Fruit fly (Drosophila melanogaster) Kc167 (cell line): Measurements from ENCODE around the gene Ror.

Source experiments
- Myc ChIP-seq: fragments of >200 bp; optimal IDR thresholded peaks from 2 replicates; lab custom pipeline; 2017; ENCODE audit warnings: missing external identifiers
- Sin3A ChIP-seq: fragments of >200 bp; optimal IDR thresholded peaks from 2 replicates; lab custom pipeline; 2018; ENCODE audit warnings: missing external identifiers
- h ChIP-seq: fragments of >200 bp; optimal IDR thresholded peaks from 3 replicates; lab custom pipeline; 2018; ENCODE audit warnings: missing external identifiers
- insv ChIP-seq: fragments of >200 bp; optimal IDR thresholded peaks from 3 replicates; lab custom pipeline; 2018; ENCODE audit warnings: missing external identifiers
- psq ChIP-seq: fragments of >200 bp; optimal IDR thresholded peaks from 2 replicates; lab custom pipeline; 2017; ENCODE audit warnings: missing external identifiers
- ttk ChIP-seq: sonication (Bioruptor generic); optimal IDR thresholded peaks from 2 replicates; lab custom pipeline; 2017; ENCODE audit warnings: missing external identifiers

Gene Ror

dm6 chr2L:10269854-10270253, 18.2 kb downstream of the Ror start, which contains the start of gene Mulk:
TSS of gene Mulk (plus strand) at chr2L:10270051.
- TF ChIP-seq psq (lab: Kevin White, UChicago) (no peak), insv (lab: Kevin White, UChicago) (no peak), ttk (no peak), Sin3A (no peak), h (lab: Kevin White, UChicago) (no peak), Myc (lab: Kevin White, UChicago) (no peak)

dm6 chr2L:10272224-10272623, 20.6 kb downstream of the Ror start, which contains the start of gene trk:
TSS of gene trk (minus strand) at chr2L:10272324.
- TF ChIP-seq ttk = no peak
- no peak for TF ChIP-seq insv (lab: Kevin White, UChicago)
- no peak for TF ChIP-seq psq (lab: Kevin White, UChicago)
- no peak for TF ChIP-seq Myc (lab: Kevin White, UChicago)
- TF ChIP-seq Sin3A = no peak
- TF ChIP-seq h (lab: Kevin White, UChicago) = no peak

dm6 chr2L:10276436-10276835, 24.8 kb downstream of the Ror start:
- TF ChIP-seq Myc (lab: Kevin White, UChicago) (no peak), Sin3A (no peak), insv (lab: Kevin White, UChicago) (no peak), psq (lab: Kevin White, UChicago) (no peak), h (lab: Kevin White, UChicago) (no peak), ttk (no peak)

- no peak for TF ChIP-seq insv (lab: Kevin White, UChicago)
- TF ChIP-seq h (lab: Kevin White, UChicago) = no peak
- no peak for TF ChIP-seq ttk
- no peak for TF ChIP-seq Myc (lab: Kevin White, UChicago)
- no peak for TF ChIP-seq Sin3A
- no peak for TF ChIP-seq psq (lab: Kevin White, UChicago)
Measured at dm6 chr2L:10276846-10277245, 25.2 kb downstream of the Ror start.

dm6 chr2L:10277362-10277761, 25.7 kb downstream of the Ror start:
- TF ChIP-seq psq (lab: Kevin White, UChicago) (no peak), Myc (lab: Kevin White, UChicago) (no peak), insv (lab: Kevin White, UChicago) (no peak), h (lab: Kevin White, UChicago) (no peak), ttk (no peak), Sin3A (no peak)

- TF ChIP-seq Myc (lab: Kevin White, UChicago) = no peak
- no peak for TF ChIP-seq insv (lab: Kevin White, UChicago)
- no peak for TF ChIP-seq ttk
- TF ChIP-seq h (lab: Kevin White, UChicago) = no peak
- TF ChIP-seq psq (lab: Kevin White, UChicago) = no peak
- no peak for TF ChIP-seq Sin3A
Measured at dm6 chr2L:10278658-10279057, 27.0 kb downstream of the Ror start, which contains the start of gene Utx. TSS of gene Utx (minus strand) at chr2L:10278811.

dm6 chr2L:10280772-10281171, 29.1 kb downstream of the Ror start, which contains the start of gene CG34043:
TSS of gene CG34043 (minus strand) at chr2L:10280872.
- no peak for TF ChIP-seq insv (lab: Kevin White, UChicago)
- no peak for TF ChIP-seq ttk
- no peak for TF ChIP-seq Sin3A
- no peak for TF ChIP-seq Myc (lab: Kevin White, UChicago)
- no peak for TF ChIP-seq psq (lab: Kevin White, UChicago)
- no peak for TF ChIP-seq h (lab: Kevin White, UChicago)

- no peak for TF ChIP-seq Myc (lab: Kevin White, UChicago)
- TF ChIP-seq ttk = no peak
- TF ChIP-seq insv (lab: Kevin White, UChicago) = no peak
- no peak for TF ChIP-seq psq (lab: Kevin White, UChicago)
- TF ChIP-seq h (lab: Kevin White, UChicago) = no peak
- TF ChIP-seq Sin3A = no peak
Measured at dm6 chr2L:10291276-10291675, 39.6 kb downstream of the Ror start.

dm6 chr2L:10292066-10292560, 40.5 kb downstream of the Ror start, which contains the start of gene Ufd4:
TSS of gene Ufd4 (minus strand) at chr2L:10292365.
- TF ChIP-seq insv (lab: Kevin White, UChicago) = no peak
- TF ChIP-seq ttk = no peak
- TF ChIP-seq Myc (lab: Kevin White, UChicago) = no peak
- no peak for TF ChIP-seq psq (lab: Kevin White, UChicago)
- no peak for TF ChIP-seq h (lab: Kevin White, UChicago)
- no peak for TF ChIP-seq Sin3A

dm6 chr2L:10294798-10295669, 43.4 kb downstream of the Ror start, which contains the start of gene Hand:
TSS of gene Hand (minus strand) at chr2L:10295385.
- TF ChIP-seq psq (lab: Kevin White, UChicago) = no peak
- no peak for TF ChIP-seq insv (lab: Kevin White, UChicago)
- no peak for TF ChIP-seq ttk
- no peak for TF ChIP-seq h (lab: Kevin White, UChicago)
- TF ChIP-seq Sin3A = no peak
- no peak for TF ChIP-seq Myc (lab: Kevin White, UChicago)

- TF ChIP-seq Myc (lab: Kevin White, UChicago) = no peak
- TF ChIP-seq psq (lab: Kevin White, UChicago) = no peak
- no peak for TF ChIP-seq insv (lab: Kevin White, UChicago)
- no peak for TF ChIP-seq ttk
- no peak for TF ChIP-seq Sin3A
Measured at dm6 chr2L:10298306-10298705, 46.7 kb downstream of the Ror start.
